ENCODE assay signal across 7 worm cellular contexts in the genomic region with DNA sequence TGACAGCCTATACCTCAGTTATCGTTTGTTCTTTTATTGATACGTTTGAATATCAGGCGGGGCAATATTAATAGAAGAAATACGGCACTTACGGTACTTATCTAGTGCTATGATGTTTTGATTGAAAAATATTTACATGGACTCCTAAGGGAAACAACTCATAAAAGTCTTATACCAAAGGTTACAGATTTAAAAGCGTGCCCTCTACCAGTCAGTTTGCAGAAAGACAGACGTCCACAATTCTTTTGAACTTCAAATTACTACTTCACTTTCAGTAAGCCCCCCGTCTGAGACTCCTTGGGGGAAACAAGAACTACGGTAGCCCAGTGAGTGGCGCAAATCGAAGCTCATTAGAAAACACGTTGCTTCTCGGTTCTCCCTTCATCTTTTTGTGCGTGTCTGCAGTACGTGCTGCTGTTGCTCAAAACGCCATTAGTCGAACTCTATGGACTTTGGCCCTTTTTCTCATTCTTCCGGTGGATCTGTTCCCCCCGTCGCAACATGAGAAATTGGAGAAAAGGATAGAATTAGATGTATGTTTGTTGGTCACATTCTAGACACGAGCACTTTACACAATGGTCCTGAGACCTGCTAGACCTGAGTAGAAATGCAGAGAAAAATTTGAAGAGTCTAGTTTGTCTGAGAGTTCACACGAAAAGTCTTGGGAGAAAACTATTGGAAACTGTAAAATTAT.
TF ChIP-seq lines count a peak whose summit lies in the region.

No protein-coding gene starts in this region.

TF ChIP-seq in whole organism, L1 larva, 84 proteins besides CTCF, POLR2A, EP300 and RAD21 (continues in another document):
- TF ChIP-seq hlh-4 (tag; optimal IDR thresholded peaks at IDR 0.05; lab: Kevin White, UChicago) (no peak), pag-3 (tag; optimal IDR thresholded peaks at IDR 0.05; lab: Kevin White, UChicago; ENCODE audit: borderline replicate concordance, insufficient read depth) (no peak), aha-1 (tag; optimal IDR thresholded peaks at IDR 0.05; lab: Kevin White, UChicago) (no peak), zip-4 (GFP tag; optimal IDR thresholded peaks at IDR 0.05; lab: Kevin White, UChicago) (no peak), nhr-20 (tag; optimal IDR thresholded peaks at IDR 0.05; lab: Kevin White, UChicago) (peak; percentile 70), rnt-1 (tag; optimal IDR thresholded peaks at IDR 0.05; lab: Kevin White, UChicago) (peak; percentile 62), nhr-77 (tag; optimal IDR thresholded peaks at IDR 0.05; lab: Kevin White, UChicago) (no peak), nhr-85 (tag; lab: Kevin White, UChicago) (peak; percentile 48), elt-2 (tag; optimal IDR thresholded peaks at IDR 0.05; lab: Kevin White, UChicago) (no peak), nhr-19 (GFP tag; conservative IDR thresholded peaks at IDR 0.05; lab: Robert Waterston, UW) (peak; percentile 40), ztf-4 (tag; optimal IDR thresholded peaks at IDR 0.05; lab: Kevin White, UChicago) (no peak), aly-2 (tag; optimal IDR thresholded peaks at IDR 0.05; lab: Kevin White, UChicago) (no peak)

TF ChIP-seq in whole organism, L2 larva, 48 proteins besides CTCF, POLR2A, EP300 and RAD21:
- TF ChIP-seq lsy-2 (tag; optimal IDR thresholded peaks at IDR 0.05; lab: Kevin White, UChicago) (peak in 1 of 2 experiments; percentile 47), nhr-10 (tag; optimal IDR thresholded peaks at IDR 0.05; lab: Kevin White, UChicago) (no peak), nhr-23 (tag; optimal IDR thresholded peaks at IDR 0.05; lab: Kevin White, UChicago) (no peak), sem-4 (tag; optimal IDR thresholded peaks at IDR 0.05; lab: Kevin White, UChicago) (peak; percentile 21), mab-5 (tag; optimal IDR thresholded peaks at IDR 0.05; lab: Kevin White, UChicago) (peak; percentile 10), sma-9 (GFP tag; optimal IDR thresholded peaks at IDR 0.05; lab: Kevin White, UChicago) (peak; percentile 65), sma-9 (tag; optimal IDR thresholded peaks at IDR 0.05; lab: Kevin White, UChicago) (no peak), sma-3 (GFP tag; optimal IDR thresholded peaks at IDR 0.05; lab: Kevin White, UChicago) (no peak), C34F6.9 (tag; optimal IDR thresholded peaks at IDR 0.05; lab: Kevin White, UChicago) (peak; percentile 32), nhr-129 (tag; optimal IDR thresholded peaks at IDR 0.05; lab: Kevin White, UChicago) (peak; percentile 35), F13H6.1 (tag; optimal IDR thresholded peaks at IDR 0.05; lab: Kevin White, UChicago) (peak; percentile 74), nhr-11 (tag; optimal IDR thresholded peaks at IDR 0.05; lab: Kevin White, UChicago) (no peak)
TF ChIP-seq in whole organism, L2 larva: peak in this region for 7.

TF ChIP-seq in whole organism, L3 larva, 47 proteins besides CTCF, POLR2A, EP300 and RAD21:
- no peak for TF ChIP-seq pha-4 (tag; optimal IDR thresholded peaks at IDR 0.05; lab: Kevin White, UChicago)
- TF ChIP-seq unc-62 (GFP tag; optimal IDR thresholded peaks at IDR 0.05; lab: Kevin White, UChicago), result no peak
- TF ChIP-seq lin-39 (tag; optimal IDR thresholded peaks at IDR 0.05; lab: Kevin White, UChicago), result peak; percentile 58
- no peak for TF ChIP-seq hmg-11 (tag; optimal IDR thresholded peaks at IDR 0.05; lab: Kevin White, UChicago)
- TF ChIP-seq lin-15B (tag; optimal IDR thresholded peaks at IDR 0.05; lab: Kevin White, UChicago), result peak; percentile 5
- peak; percentile 47 for TF ChIP-seq nfya-1 (tag; optimal IDR thresholded peaks at IDR 0.05; lab: Kevin White, UChicago; ENCODE audit: insufficient read depth)

TF ChIP-seq in whole organism, L4 larva, 104 proteins besides CTCF, POLR2A, EP300 and RAD21:
- TF ChIP-seq rbr-2 (tag; optimal IDR thresholded peaks at IDR 0.05; lab: Kevin White, UChicago) (peak; percentile 12), aha-1 (tag; lab: Kevin White, UChicago) (peak; percentile 90), D1046.2 (GFP tag; IDR thresholded peaks at IDR 0.05; lab: Robert Waterston, UW) (0 out of 2 replicates have a peak, but pooled peaks have one; percentile 42), hlh-11 (tag; optimal IDR thresholded peaks at IDR 0.05; lab: Kevin White, UChicago) (peak; percentile 28), hlh-30 (tag; optimal IDR thresholded peaks at IDR 0.05; lab: Kevin White, UChicago; ENCODE audit: insufficient read depth) (peak; percentile 73), mdl-1 (tag; optimal IDR thresholded peaks at IDR 0.05; lab: Kevin White, UChicago) (peak in 1 of 2 experiments; percentile 9), nhr-41 (GFP tag; IDR thresholded peaks at IDR 0.05; lab: Robert Waterston, UW) (no peak), hif-1 (tag; optimal IDR thresholded peaks at IDR 0.05; lab: Kevin White, UChicago) (peak in 1 of 2 experiments; percentile 38), dmd-6 (GFP tag; IDR thresholded peaks at IDR 0.05; lab: Robert Waterston, UW) (no peak), lsy-2 (tag; optimal IDR thresholded peaks at IDR 0.05; lab: Kevin White, UChicago) (peak in 1 of 2 experiments; percentile 32), daf-12 (tag; optimal IDR thresholded peaks at IDR 0.05; lab: Kevin White, UChicago) (no peak)

TF ChIP-seq in whole organism, late embryonic, 69 proteins besides CTCF, POLR2A, EP300 and RAD21:
- TF ChIP-seq npax-4 (tag; optimal IDR thresholded peaks at IDR 0.05; lab: Kevin White, UChicago) (no peak), pha-2 (tag; optimal IDR thresholded peaks at IDR 0.05; lab: Kevin White, UChicago) (no peak), ceh-18 (tag; optimal IDR thresholded peaks at IDR 0.05; lab: Kevin White, UChicago) (peak; percentile 49)

TF ChIP-seq in whole organism, mixed stage, embryonic, 35 proteins besides CTCF, POLR2A, EP300 and RAD21:
- TF ChIP-seq elt-1 (tag; optimal IDR thresholded peaks at IDR 0.05; lab: Kevin White, UChicago; ENCODE audit: borderline replicate concordance, insufficient read depth) (no peak), nhr-12 (tag; optimal IDR thresholded peaks at IDR 0.05; lab: Kevin White, UChicago) (no peak), unc-120 (tag; optimal IDR thresholded peaks at IDR 0.05; lab: Kevin White, UChicago; ENCODE audit: poor library complexity, severe bottlenecking) (peak; percentile 35), hlh-1 (tag; optimal IDR thresholded peaks at IDR 0.05; lab: Kevin White, UChicago) (peak; percentile 42)

TF ChIP-seq in whole organism, young adult, 124 proteins besides CTCF, POLR2A, EP300 and RAD21:
- TF ChIP-seq xnd-1 (tag; optimal IDR thresholded peaks at IDR 0.05; lab: Kevin White, UChicago), result no peak
- TF ChIP-seq egl-18 (GFP tag; IDR thresholded peaks at IDR 0.05; lab: Robert Waterston, UW), result no peak
- TF ChIP-seq ceh-91 (GFP tag; IDR thresholded peaks at IDR 0.05; lab: Robert Waterston, UW), result no peak
- TF ChIP-seq nhr-90 (tag; optimal IDR thresholded peaks at IDR 0.05; lab: Kevin White, UChicago), result no peak
- peak; percentile 22 for TF ChIP-seq K12H6.12 (tag; optimal IDR thresholded peaks at IDR 0.05; lab: Kevin White, UChicago)
- TF ChIP-seq lsl-1 (GFP tag; optimal IDR thresholded peaks at IDR 0.05; lab: Kevin White, UChicago), result no peak
